Worm (Caenorhabditis elegans): ENCODE data around the gene acs-19.

ce11 chrIII:3914836-3915235 lies 50.5 kb downstream of the acs-19 start:
- TF ChIP-seq sem-2 (GFP tag; optimal IDR thresholded peaks at IDR 0.05) (no peak), lin-13 (tag; optimal IDR thresholded peaks at IDR 0.05) (no peak), nhr-76 (tag; optimal IDR thresholded peaks at IDR 0.05) (no peak), blmp-1 (tag; optimal IDR thresholded peaks at IDR 0.05) (no peak), hlh-1 (tag; optimal IDR thresholded peaks at IDR 0.05) (peak; percentile 95), lsy-2 (tag; optimal IDR thresholded peaks at IDR 0.05) (no peak), nhr-237 (tag; optimal IDR thresholded peaks at IDR 0.05) (no peak), snpc-4 (tag; optimal IDR thresholded peaks at IDR 0.05) (no peak), mab-5 (tag; optimal IDR thresholded peaks at IDR 0.05) (no peak), drap-1 (GFP tag; optimal IDR thresholded peaks at IDR 0.05) (no peak)

Measured in whole organism, mixed stage, embryonic.